Fruit fly (Drosophila melanogaster): Measurements from ENCODE around the gene CG17027.

The CG17027 gene

dm6 chr3L:15979912-15980311 is at the start of gene CG17027:
CG17027 (plus strand) TSS chr3L:15980100.
- TF ChIP-seq fkh (GFP tag; optimal IDR thresholded peaks at IDR 0.05): peak; percentile 51
- no peak for TF ChIP-seq dac (GFP tag; optimal IDR thresholded peaks at IDR 0.05)

DNA sequence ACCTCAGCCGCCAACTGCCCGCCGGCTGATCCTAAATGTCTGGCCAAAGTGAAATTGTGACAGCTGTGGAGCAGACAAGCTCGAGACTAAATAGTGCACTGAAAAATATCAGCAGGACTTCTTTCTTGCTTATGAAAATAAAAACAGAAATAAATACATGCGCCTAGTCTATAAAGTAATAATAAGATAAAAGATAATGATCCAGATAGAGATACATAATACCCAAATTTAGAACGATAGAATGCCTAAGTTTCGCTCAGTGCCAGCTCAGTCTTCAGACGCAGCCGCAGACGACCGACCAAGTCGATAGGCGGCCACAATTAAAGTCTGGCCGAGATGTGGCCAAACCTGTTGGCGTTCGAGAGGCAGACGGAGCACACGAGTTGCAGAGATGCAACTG is 39.1 kb upstream of the CG17027 start:
- peak; percentile 97 for TF ChIP-seq CG32006 (GFP tag; optimal IDR thresholded peaks at IDR 0.05)
- TF ChIP-seq lz (GFP tag; optimal IDR thresholded peaks at IDR 0.05): peak; percentile 87
- peak; percentile 91 for TF ChIP-seq Sox102F (GFP tag; optimal IDR thresholded peaks at IDR 0.05)
- peak; percentile 94 for TF ChIP-seq pdm3 (GFP tag; optimal IDR thresholded peaks at IDR 0.05)
- TF ChIP-seq Sox14 (GFP tag; optimal IDR thresholded peaks at IDR 0.05): peak; percentile 93
- TF ChIP-seq spab (GFP tag; optimal IDR thresholded peaks at IDR 0.05): peak; percentile 63
- peak; percentile 92 for TF ChIP-seq cyc (GFP tag; optimal IDR thresholded peaks at IDR 0.05)
- TF ChIP-seq Ets21C (GFP tag; optimal IDR thresholded peaks at IDR 0.05): peak; percentile 77
- TF ChIP-seq CG15336 (GFP tag; IDR thresholded peaks at IDR 0.05): peak; percentile 98
- TF ChIP-seq dsx (GFP tag; optimal IDR thresholded peaks at IDR 0.05; ENCODE audit: poor library complexity, severe bottlenecking): peak; percentile 81
- TF ChIP-seq Smox (GFP tag; optimal IDR thresholded peaks at IDR 0.05): peak; percentile 90
- peak; percentile 85 for TF ChIP-seq CG7368 (GFP tag; optimal IDR thresholded peaks at IDR 0.05)
- TF ChIP-seq esn (GFP tag; optimal IDR thresholded peaks at IDR 0.05): peak; percentile 93
- TF ChIP-seq CG16779 (tag; optimal IDR thresholded peaks at IDR 0.05): peak; percentile 71
- TF ChIP-seq Eip75B (GFP tag; optimal IDR thresholded peaks at IDR 0.05): peak; percentile 85
- peak; percentile 92 for TF ChIP-seq topi (GFP tag; optimal IDR thresholded peaks at IDR 0.05)
- TF ChIP-seq fkh (GFP tag; optimal IDR thresholded peaks at IDR 0.05): no peak
- peak; percentile 93 for TF ChIP-seq Gug (GFP tag; IDR thresholded peaks at IDR 0.05)
- TF ChIP-seq dac (GFP tag; optimal IDR thresholded peaks at IDR 0.05): peak; percentile 87
- TF ChIP-seq CG34406 (GFP tag; optimal IDR thresholded peaks at IDR 0.05): peak; percentile 94
- peak; percentile 88 for TF ChIP-seq Sox15 (GFP tag; optimal IDR thresholded peaks at IDR 0.05)
- TF ChIP-seq Lpt (GFP tag; optimal IDR thresholded peaks at IDR 0.05): peak; percentile 95
- peak; percentile 88 for TF ChIP-seq CG11294 (GFP tag; IDR thresholded peaks at IDR 0.05)
- peak; percentile 87 for TF ChIP-seq CG3032 (tag; optimal IDR thresholded peaks at IDR 0.05)
- peak; percentile 57 for TF ChIP-seq Eip93F (GFP tag; optimal IDR thresholded peaks at IDR 0.05)
- peak; percentile 79 for TF ChIP-seq CG9139 (GFP tag; optimal IDR thresholded peaks at IDR 0.05)
- TF ChIP-seq net (GFP tag; optimal IDR thresholded peaks at IDR 0.05): peak; percentile 94
- peak; percentile 92 for TF ChIP-seq CG6792 (GFP tag; optimal IDR thresholded peaks at IDR 0.05)
- peak; percentile 77 for TF ChIP-seq CG11902 (GFP tag; optimal IDR thresholded peaks at IDR 0.05)
- peak; percentile 85 for TF ChIP-seq CG10669 (GFP tag; optimal IDR thresholded peaks at IDR 0.05)
- TF ChIP-seq CG6854 (GFP tag; optimal IDR thresholded peaks at IDR 0.05): no peak
- TF ChIP-seq Eip78C (GFP tag): peak; percentile 98
- peak; percentile 94 for TF ChIP-seq CG4318 (GFP tag; optimal IDR thresholded peaks at IDR 0.05)
- TF ChIP-seq Ets96B (tag; optimal IDR thresholded peaks at IDR 0.05): peak; percentile 80
- peak; percentile 76 for TF ChIP-seq CG8319 (GFP tag; optimal IDR thresholded peaks at IDR 0.05)
- peak; percentile 98 for TF ChIP-seq Hr4 (GFP tag; optimal IDR thresholded peaks at IDR 0.05)
- peak; percentile 68 for TF ChIP-seq fd85E (GFP tag; optimal IDR thresholded peaks at IDR 0.05)
- TF ChIP-seq vri (GFP tag; optimal IDR thresholded peaks at IDR 0.05): peak; percentile 75
- peak; percentile 90 for TF ChIP-seq CG31627 (GFP tag; optimal IDR thresholded peaks at IDR 0.05)
- peak; percentile 95 for TF ChIP-seq achi (GFP tag; optimal IDR thresholded peaks at IDR 0.05)
- peak in 1 of 2 experiments; percentile 82 for TF ChIP-seq ss (GFP tag; optimal IDR thresholded peaks at IDR 0.05)
- TF ChIP-seq fd59A (GFP tag; optimal IDR thresholded peaks at IDR 0.05): peak; percentile 82
- peak; percentile 86 for TF ChIP-seq CG11762 (GFP tag; optimal IDR thresholded peaks at IDR 0.05; ENCODE audit: insufficient read depth)
- peak; percentile 88 for TF ChIP-seq CG10631 (GFP tag; optimal IDR thresholded peaks at IDR 0.05)
- TF ChIP-seq CG6163 (GFP tag; IDR thresholded peaks at IDR 0.05): peak; percentile 96
- TF ChIP-seq acj6 (GFP tag; optimal IDR thresholded peaks at IDR 0.05): peak; percentile 94
- peak; percentile 96 for TF ChIP-seq CG8119 (GFP tag; IDR thresholded peaks at IDR 0.05)
- TF ChIP-seq CG6808 (GFP tag; optimal IDR thresholded peaks at IDR 0.05): peak; percentile 69
- TF ChIP-seq OdsH (GFP tag; optimal IDR thresholded peaks at IDR 0.05): peak; percentile 95
- peak; percentile 97 for TF ChIP-seq eg (GFP tag; IDR thresholded peaks at IDR 0.05)

All from whole organism, prepupa.